Worm (Caenorhabditis elegans) whole organism, late embryonic: ENCODE results near the gene T03F6.6.

Experiments
- ceh-14 ChIP-seq: sonication (generic microtip); optimal IDR thresholded peaks from 2 replicates; lab custom pipeline; 2016; ENCODE audit warnings: missing genotype, missing genetic modification characterization, missing compliant biosample characterization
- dmd-4 ChIP-seq: sonication (generic microtip); optimal IDR thresholded peaks from 2 replicates; lab custom pipeline; 2016; ENCODE audit warnings: borderline replicate concordance, missing genetic modification characterization, missing compliant biosample characterization
- fkh-10 ChIP-seq: fragments of 150-350 bp; optimal IDR thresholded peaks from 2 replicates; lab custom pipeline; 2014; ENCODE audit warnings: missing biosample characterization, missing genetic modification reagents, missing genetic modification characterization
- hlh-30 ChIP-seq: sonication (generic microtip); optimal IDR thresholded peaks from 2 replicates; lab custom pipeline; 2017; ENCODE audit warnings: antibody characterized with exemption, missing genetic modification characterization, missing compliant biosample characterization; ENCODE audit not compliant: insufficient read depth
- nhr-11 ChIP-seq: fragments of 150-350 bp; optimal IDR thresholded peaks from 2 replicates; lab custom pipeline; 2014; ENCODE audit warnings: missing biosample characterization, missing genetic modification characterization
- pros-1 ChIP-seq: fragments of 150-350 bp; optimal IDR thresholded peaks from 2 replicates; lab custom pipeline; 2014; ENCODE audit warnings: missing biosample characterization, missing genetic modification reagents, missing genetic modification characterization
- unc-86 ChIP-seq: sonication (generic microtip); optimal IDR thresholded peaks from 2 replicates; lab custom pipeline; 2016; ENCODE audit warnings: missing genetic modification characterization, missing compliant biosample characterization

DNA sequence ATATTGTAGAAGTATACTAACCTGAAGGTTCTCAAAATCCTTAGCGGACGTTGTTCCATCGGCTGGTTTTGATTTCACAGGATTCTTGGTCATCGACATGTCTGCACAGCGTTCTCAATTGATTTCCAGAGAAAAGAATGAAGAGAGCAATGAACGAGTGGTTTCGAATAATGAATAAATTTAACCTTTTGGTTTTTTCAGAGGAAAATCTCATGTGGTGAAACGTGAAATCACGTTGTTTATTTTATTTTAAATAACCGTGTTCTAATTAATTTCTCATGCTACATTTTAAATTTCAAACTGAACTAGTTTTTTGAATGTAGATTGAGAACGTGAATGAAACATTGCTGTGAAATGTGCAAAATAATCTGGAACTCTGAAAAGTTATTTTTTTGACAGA lies at the start of gene T03F6.6:
- TF ChIP-seq hlh-30 (tag; lab: Kevin White, UChicago) (no peak), dmd-4 (tag; lab: Kevin White, UChicago) (no peak), ceh-14 (tag; lab: Kevin White, UChicago) (no peak), fkh-10 (GFP tag; lab: Kevin White, UChicago) (no peak), unc-86 (no peak), pros-1 (tag; lab: Kevin White, UChicago) (no peak), nhr-11 (no peak)
